Fruit fly (Drosophila melanogaster) whole organism, wandering third instar larva: ENCODE results near the gene Mbs.

ENCODE experiments used
- Hr78 ChIP-seq: fragments of >200 bp; optimal IDR thresholded peaks from 2 replicates; lab custom pipeline; 2017; ENCODE audit warnings: missing biosample characterization, missing genetic modification characterization
- Hr83 ChIP-seq: fragments of 200-300 bp; sonication (Bioruptor generic); optimal IDR thresholded peaks from 2 replicates; lab custom pipeline; 2016; ENCODE audit warnings: missing biosample characterization, mild to moderate bottlenecking, missing genetic modification characterization, moderate library complexity; ENCODE audit not compliant: poor library complexity, severe bottlenecking
- OdsH ChIP-seq: fragments of 200-800 bp; sonication (Bioruptor generic); optimal IDR thresholded peaks from 2 replicates; lab custom pipeline; 2016; ENCODE audit warnings: missing biosample characterization, mild to moderate bottlenecking, missing genetic modification characterization

DNA sequence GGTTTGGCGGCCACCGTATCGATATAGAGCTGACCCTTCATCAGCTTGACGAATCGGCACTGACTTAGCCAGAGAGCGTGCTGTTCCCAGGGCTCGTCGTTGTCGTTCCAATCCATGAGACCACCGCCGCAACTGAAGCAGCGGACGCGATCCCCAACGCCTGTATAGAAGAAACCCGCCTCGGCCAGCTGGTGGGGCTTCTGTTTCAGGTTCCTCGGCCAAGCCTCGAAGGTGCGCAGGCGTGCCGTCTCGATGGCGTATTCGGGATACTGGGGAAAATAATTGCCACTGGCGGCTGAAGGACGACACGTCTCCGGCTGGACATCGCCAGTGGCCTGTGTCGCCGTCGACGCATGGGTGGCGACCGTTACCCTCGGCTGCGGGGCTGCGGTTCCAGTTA, 12.7 kb upstream of the Mbs start:
- TF ChIP-seq Hr83 (GFP tag; lab: Kevin White, UChicago) (no peak), OdsH (GFP tag; lab: Kevin White, UChicago) (no peak), Hr78 (GFP tag; lab: Kevin White, UChicago) (no peak)
